Worm (Caenorhabditis elegans) whole organism, young adult: ENCODE measurements around the gene spin-1.
"Not testable (repeated sequence)": the region's sequence is repeated elsewhere in the genome, so short reads cannot be mapped to it uniquely, and the experiment has no call there.

Source experiments
- B0035.1 ChIP-seq: sonication (generic microtip); optimal IDR thresholded peaks from 2 replicates; lab custom pipeline; 2016; ENCODE audit warnings: missing genetic modification characterization, mild to moderate bottlenecking, missing compliant biosample characterization, missing genotype, missing genetic modification reagents
- C06A6.2 ChIP-seq: fragments of 200-800 bp; sonication (Bioruptor generic); conservative IDR thresholded peaks from 2 replicates; pipeline ENCODE4 v1.3.6; 2022; ENCODE audit warnings: missing genetic modification characterization, missing compliant biosample characterization
- C17E4.6 ChIP-seq: fragments of 200-800 bp; sonication (Bioruptor generic); IDR thresholded peaks from 2 replicates; pipeline ENCODE4 v1.3.6; 2022; ENCODE audit warnings: missing genetic modification reagents, missing genetic modification characterization, missing compliant biosample characterization
- F23B12.7 ChIP-seq: sonication (generic microtip); optimal IDR thresholded peaks from 2 replicates; lab custom pipeline; 2017; ENCODE audit warnings: missing genetic modification characterization, mild to moderate bottlenecking, missing compliant biosample characterization, antibody characterized with exemption, moderate library complexity; ENCODE audit not compliant: insufficient read depth
- F39B2.1 ChIP-seq: fragments of 200-800 bp; sonication (Bioruptor generic); IDR thresholded peaks from 2 replicates; pipeline ENCODE4 v1.3.6; 2022; ENCODE audit warnings: missing genetic modification reagents, missing genetic modification characterization, missing compliant biosample characterization
- F57A8.1 ChIP-seq: fragments of 200-800 bp; sonication (Bioruptor generic); optimal IDR thresholded peaks from 2 replicates; lab custom pipeline; 2018; ENCODE audit warnings: mild to moderate bottlenecking, missing genetic modification characterization, moderate library complexity, missing compliant biosample characterization
- Y53F4B.3 ChIP-seq: fragments of 200-800 bp; sonication (Bioruptor generic); IDR thresholded peaks from 2 replicates; pipeline ENCODE4 v1.3.6; 2022; ENCODE audit warnings: missing genetic modification reagents, missing genetic modification characterization, missing compliant biosample characterization
- Y56A3A.18 ChIP-seq: fragments of 200-800 bp; sonication (Bioruptor generic); IDR thresholded peaks from 2 replicates; pipeline ENCODE4 v1.3.6; 2022; ENCODE audit warnings: missing genetic modification reagents, missing genetic modification characterization, missing compliant biosample characterization
- Y95B8A.8 ChIP-seq: fragments of 200-800 bp; sonication (Bioruptor generic); IDR thresholded peaks from 2 replicates; pipeline ENCODE4 v1.3.6; 2022; ENCODE audit warnings: missing genetic modification reagents, missing genetic modification characterization, missing compliant biosample characterization
- atf-7 ChIP-seq: sonication (generic microtip); optimal IDR thresholded peaks from 2 replicates; lab custom pipeline; 2017; ENCODE audit warnings: mild to moderate bottlenecking, missing genetic modification characterization, missing compliant biosample characterization
- chd-7 ChIP-seq: sonication (generic microtip); optimal IDR thresholded peaks from 2 replicates; lab custom pipeline; 2016; ENCODE audit warnings: mild to moderate bottlenecking, missing genetic modification characterization, moderate library complexity, missing compliant biosample characterization
- dox-1 ChIP-seq: fragments of 200-800 bp; sonication (Bioruptor generic); IDR thresholded peaks from 2 replicates; pipeline ENCODE4 v1.3.6; 2022; ENCODE audit warnings: missing genetic modification reagents, missing genetic modification characterization, missing compliant biosample characterization
- dpl-1 ChIP-seq: fragments of 150-350 bp; optimal IDR thresholded peaks from 2 replicates; lab custom pipeline; 2014; ENCODE audit warnings: missing biosample characterization, missing genetic modification reagents, missing genetic modification characterization
- egrh-3 ChIP-seq: fragments of 200-800 bp; sonication (Bioruptor generic); IDR thresholded peaks from 2 replicates; pipeline ENCODE4 v1.3.6; 2022; ENCODE audit warnings: missing genetic modification reagents, missing genetic modification characterization, missing compliant biosample characterization
- ekl-4 ChIP-seq: fragments of 200-800 bp; sonication (Bioruptor generic); IDR thresholded peaks from 2 replicates; pipeline ENCODE4 v1.3.6; 2022; ENCODE audit warnings: missing genetic modification reagents, missing genetic modification characterization, missing compliant biosample characterization
- hlh-26 ChIP-seq: fragments of 200-800 bp; sonication (Bioruptor generic); conservative IDR thresholded peaks from 2 replicates; pipeline ENCODE4 v1.3.6; 2022; ENCODE audit warnings: missing genetic modification reagents, missing genetic modification characterization, missing compliant biosample characterization
- let-526 ChIP-seq: fragments of 200-800 bp; sonication (Bioruptor generic); IDR thresholded peaks from 2 replicates; pipeline ENCODE4 v1.3.6; 2022; ENCODE audit warnings: missing genetic modification reagents, missing genetic modification characterization, missing compliant biosample characterization
- let-607 ChIP-seq, 2 experiments: fragments of 200-800 bp in 1 of 2; sonication (Bioruptor generic) in 1 of 2; sonication (generic microtip) in 1 of 2; optimal IDR thresholded peaks; 2 replicates each; lab custom pipeline; 2016 to 2018; ENCODE audit warnings: mild to moderate bottlenecking in 2 of 2, missing compliant biosample characterization in 2 of 2, missing genetic modification characterization in 2 of 2, moderate library complexity in 2 of 2, missing genotype in 1 of 2
- lin-26 ChIP-seq: fragments of 200-800 bp; sonication (Bioruptor generic); IDR thresholded peaks from 2 replicates; pipeline ENCODE4 v1.3.6; 2022; ENCODE audit warnings: missing genetic modification reagents, missing genetic modification characterization, missing compliant biosample characterization
- lin-35 ChIP-seq, 3 experiments: fragments of 150-350 bp in 2 of 3; sonication (generic microtip) in 1 of 3; optimal IDR thresholded peaks; 2 replicates each; lab custom pipeline; 2014 to 2018; ENCODE audit warnings: missing biosample characterization in 3 of 3, missing genetic modification characterization in 3 of 3, missing genetic modification reagents in 3 of 3
- lsl-1 ChIP-seq: fragments of 200-800 bp; sonication (Bioruptor generic); optimal IDR thresholded peaks from 2 replicates; lab custom pipeline; 2018; ENCODE audit warnings: mild to moderate bottlenecking, missing genetic modification characterization, moderate library complexity, missing compliant biosample characterization
- nfyb-1 ChIP-seq: fragments of 200-800 bp; sonication (Bioruptor generic); IDR thresholded peaks from 2 replicates; pipeline ENCODE4 v1.3.6; 2022; ENCODE audit warnings: missing genetic modification reagents, missing genetic modification characterization, missing compliant biosample characterization
- nhr-179 ChIP-seq: sonication (generic microtip); optimal IDR thresholded peaks from 2 replicates; lab custom pipeline; 2016; ENCODE audit warnings: mild to moderate bottlenecking, missing genetic modification characterization, missing compliant biosample characterization
- nhr-80 ChIP-seq: sonication (generic microtip); optimal IDR thresholded peaks from 2 replicates; lab custom pipeline; 2016; ENCODE audit warnings: missing genetic modification characterization, missing compliant biosample characterization
- nhr-90 ChIP-seq: sonication (generic microtip); optimal IDR thresholded peaks from 2 replicates; lab custom pipeline; 2016; ENCODE audit warnings: missing genotype, mild to moderate bottlenecking, missing genetic modification characterization, missing compliant biosample characterization
- pbrm-1 ChIP-seq: fragments of 200-800 bp; sonication (Bioruptor generic); IDR thresholded peaks from 2 replicates; pipeline ENCODE4 v1.3.6; 2022; ENCODE audit warnings: missing genetic modification reagents, missing genetic modification characterization, missing compliant biosample characterization
- snpc-1.3 ChIP-seq: sonication (generic microtip); optimal IDR thresholded peaks from 2 replicates; lab custom pipeline; 2017; ENCODE audit warnings: missing genetic modification characterization, mild to moderate bottlenecking, missing compliant biosample characterization, antibody characterized with exemption, moderate library complexity, missing genotype, missing genetic modification reagents; ENCODE audit not compliant: insufficient read depth
- tbx-9 ChIP-seq: sonication (generic microtip); optimal IDR thresholded peaks from 2 replicates; lab custom pipeline; 2016; ENCODE audit warnings: borderline replicate concordance, missing genetic modification characterization, inconsistent platforms, missing compliant biosample characterization
- tlf-1 ChIP-seq: fragments of 200-800 bp; sonication (Bioruptor generic); optimal IDR thresholded peaks from 2 replicates; lab custom pipeline; 2018; ENCODE audit warnings: mild to moderate bottlenecking, missing genetic modification characterization, missing compliant biosample characterization
- ztf-26 ChIP-seq: sonication (generic microtip); optimal IDR thresholded peaks from 2 replicates; lab custom pipeline; 2017; ENCODE audit warnings: missing genetic modification characterization, missing compliant biosample characterization
- ztf-3 ChIP-seq: fragments of 200-800 bp; sonication (Bioruptor generic); optimal IDR thresholded peaks from 2 replicates; lab custom pipeline; 2018; ENCODE audit warnings: mild to moderate bottlenecking, missing genetic modification characterization, missing compliant biosample characterization

spin-1 gene

ce11 chrV:12121274-12121673 is 6.5 kb downstream of the spin-1 start, which contains the start of gene C13C4.6:
TSS of gene C13C4.6 (plus strand) at chrV:12121574.
- TF ChIP-seq lsl-1 (GFP tag; lab: Kevin White, UChicago) (no peak), hlh-26 (GFP tag; lab: Robert Waterston, UW) (no peak), nhr-179 (no peak), dox-1 (no peak), dpl-1 (no peak), lin-26 (GFP tag; lab: Robert Waterston, UW) (no peak), snpc-1.3 (tag; lab: Kevin White, UChicago) (no peak), ztf-26 (tag; lab: Kevin White, UChicago) (no peak), nfyb-1 (no peak), let-607 (tag; optimal IDR thresholded peaks at IDR 0.05; lab: Kevin White, UChicago) (no peak), Y53F4B.3 (GFP tag; lab: Robert Waterston, UW) (no peak), chd-7 (no peak), atf-7 (tag; lab: Kevin White, UChicago) (no peak), ztf-3 (no peak), tlf-1 (GFP tag; lab: Kevin White, UChicago) (no peak)

ce11 chrV:12130688-12131087 is 15.9 kb downstream of the spin-1 start, which contains the start of gene C27A7.6:
TSS of gene C27A7.6 (minus strand) at chrV:12130788.
- not testable (repeated sequence) for TF ChIP-seq let-526 (GFP tag; lab: Robert Waterston, UW); nhr-80 (tag; lab: Kevin White, UChicago); lin-26 (GFP tag; lab: Robert Waterston, UW)

- not testable (repeated sequence) for TF ChIP-seq tbx-9 (tag; lab: Kevin White, UChicago); Y56A3A.18 (GFP tag; lab: Robert Waterston, UW); C06A6.2 (GFP tag; lab: Robert Waterston, UW)
These were observed 16.4 kb downstream of the spin-1 start, which contains the start of gene enpp-1 for ce11 chrV:12131157-12131556. TSS of gene enpp-1 (plus strand) at chrV:12131457.

- TF ChIP-seq egrh-3 (GFP tag; lab: Robert Waterston, UW), result no peak
- TF ChIP-seq Y95B8A.8 (GFP tag; lab: Robert Waterston, UW), result no peak
- no peak for TF ChIP-seq tbx-9 (tag; lab: Kevin White, UChicago)
- no peak for TF ChIP-seq let-607 (tag; optimal IDR thresholded peaks at IDR 0.05; lab: Kevin White, UChicago)
- TF ChIP-seq ekl-4 (GFP tag; lab: Robert Waterston, UW), result no peak
- TF ChIP-seq C17E4.6 (GFP tag; lab: Robert Waterston, UW), result no peak
- TF ChIP-seq lin-35 (GFP tag; optimal IDR thresholded peaks at IDR 0.05; lab: Kevin White, UChicago), result no peak
- TF ChIP-seq B0035.1 (tag; lab: Kevin White, UChicago), result no peak
- no peak for TF ChIP-seq F23B12.7 (tag; lab: Kevin White, UChicago)
These were observed 23.1 kb downstream of the spin-1 start for ce11 chrV:12137942-12138341.

- TF ChIP-seq F57A8.1 (no peak), F39B2.1 (GFP tag; lab: Robert Waterston, UW) (no peak), nhr-90 (tag; lab: Kevin White, UChicago) (no peak), ztf-26 (tag; lab: Kevin White, UChicago) (no peak), pbrm-1 (GFP tag; lab: Robert Waterston, UW) (no peak)
These were observed 25.8 kb downstream of the spin-1 start, which contains the start of gene C27A7.3 for ce11 chrV:12140625-12141024. TSS of gene C27A7.3 (plus strand) at chrV:12140925.
